Worm (Caenorhabditis elegans): ENCODE measurements around the gene ZK177.2.

DNA sequence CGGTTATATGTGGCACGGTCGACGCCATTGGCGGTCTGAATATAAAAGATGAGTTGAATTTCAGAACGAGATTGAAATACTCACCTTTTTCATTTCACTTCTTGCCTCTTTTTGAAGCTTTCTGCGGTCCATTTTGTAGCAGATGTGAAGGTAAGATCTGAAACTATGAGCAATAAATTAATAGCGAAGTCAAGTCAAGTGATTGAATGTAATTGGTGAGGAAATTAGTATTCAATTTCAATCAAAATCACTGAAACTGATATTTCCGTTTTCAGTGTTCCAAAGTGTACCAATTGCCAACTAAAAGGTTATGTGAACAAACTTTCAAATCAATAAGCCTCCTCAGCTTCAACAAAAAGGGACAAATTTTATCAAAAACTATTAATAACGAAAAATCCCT lies 22.7 kb downstream of the ZK177.2 start, which contains the start of gene C17C3.24:
- TF ChIP-seq nhr-11 (tag; optimal IDR thresholded peaks at IDR 0.05): no peak
- TF ChIP-seq lin-13 (GFP tag; optimal IDR thresholded peaks at IDR 0.05): no peak
- no peak for TF ChIP-seq skn-1 (tag; optimal IDR thresholded peaks at IDR 0.05)
- TF ChIP-seq peb-1 (tag; optimal IDR thresholded peaks at IDR 0.05): no peak
- TF ChIP-seq aly-2 (tag; optimal IDR thresholded peaks at IDR 0.05): no peak
- TF ChIP-seq sem-4 (tag; optimal IDR thresholded peaks at IDR 0.05): no peak
- no peak for TF ChIP-seq nhr-10 (tag; optimal IDR thresholded peaks at IDR 0.05)
- TF ChIP-seq zag-1 (tag; optimal IDR thresholded peaks at IDR 0.05): no peak
- no peak for TF ChIP-seq ztf-11 (tag; optimal IDR thresholded peaks at IDR 0.05)
- TF ChIP-seq snpc-4 (tag; optimal IDR thresholded peaks at IDR 0.05): no peak
- TF ChIP-seq ztf-4 (tag; optimal IDR thresholded peaks at IDR 0.05): no peak
- TF ChIP-seq egl-27 (tag; optimal IDR thresholded peaks at IDR 0.05): no peak
- TF ChIP-seq nhr-23 (tag; optimal IDR thresholded peaks at IDR 0.05): no peak

All from whole organism, L2 larva.